Worm (Caenorhabditis elegans) whole organism, L1 larva: Measurements from ENCODE around the gene C01G10.18.

ENCODE experiments used
- C16A3.4 ChIP-seq: fragments of 150-350 bp; optimal IDR thresholded peaks from 2 replicates; lab custom pipeline; 2014; ENCODE audit warnings: missing biosample characterization, missing genetic modification characterization
- F16B12.6 ChIP-seq: fragments of 150-350 bp; optimal IDR thresholded peaks from 2 replicates; lab custom pipeline; 2014; ENCODE audit warnings: missing biosample characterization, missing genetic modification characterization
- alr-1 ChIP-seq: fragments of 200-800 bp; sonication (Bioruptor generic); optimal IDR thresholded peaks from 2 replicates; lab custom pipeline; 2018; ENCODE audit warnings: borderline replicate concordance, mild to moderate bottlenecking, missing genetic modification characterization, missing compliant biosample characterization
- blmp-1 ChIP-seq: fragments of 150-350 bp; optimal IDR thresholded peaks from 2 replicates; lab custom pipeline; 2014; ENCODE audit warnings: missing biosample characterization, missing genetic modification characterization
- ceh-8 ChIP-seq: fragments of 200-800 bp; sonication (Bioruptor generic); optimal IDR thresholded peaks from 2 replicates; lab custom pipeline; 2018; ENCODE audit warnings: mild to moderate bottlenecking, missing genetic modification characterization, moderate library complexity, missing compliant biosample characterization
- ceh-88 ChIP-seq: fragments of 200-800 bp; sonication (Bioruptor generic); IDR thresholded peaks from 2 replicates; pipeline ENCODE4 v1.3.6; 2022; ENCODE audit warnings: missing genetic modification characterization, missing compliant biosample characterization
- dpl-1 ChIP-seq, 3 experiments: fragments of 150-350 bp in 2 of 3; sonication (generic microtip) in 1 of 3; optimal IDR thresholded peaks; 2 replicates each; lab custom pipeline; 2014 to 2017; ENCODE audit warnings: missing biosample characterization in 3 of 3, missing genetic modification characterization in 3 of 3, missing genetic modification reagents in 3 of 3
- dsc-1 ChIP-seq: sonication (generic microtip); optimal IDR thresholded peaks from 2 replicates; lab custom pipeline; 2016; ENCODE audit warnings: mild to moderate bottlenecking, missing genetic modification characterization, missing compliant biosample characterization
- efl-1 ChIP-seq, 4 experiments: fragments of 150-350 bp; optimal IDR thresholded peaks in 3 of 4; peaks in 1 of 4; 1 replicate in 1 of 4; 2 replicates in 3 of 4; lab custom pipeline; 2014; ENCODE audit warnings: missing biosample characterization in 2 of 4, missing genetic modification characterization in 2 of 4, missing genetic modification reagents in 2 of 4
- ets-5 ChIP-seq: fragments of 200-800 bp; sonication (Bioruptor generic); IDR thresholded peaks from 2 replicates; pipeline ENCODE4 v1.3.6; 2022; ENCODE audit warnings: missing genetic modification characterization, missing compliant biosample characterization
- hpl-2 ChIP-seq: fragments of 150-350 bp; optimal IDR thresholded peaks from 2 replicates; lab custom pipeline; 2014; ENCODE audit warnings: missing biosample characterization, missing genetic modification reagents, missing genetic modification characterization
- irx-1 ChIP-seq: sonication (generic microtip); optimal IDR thresholded peaks from 2 replicates; lab custom pipeline; 2016; ENCODE audit warnings: missing genetic modification characterization, missing compliant biosample characterization
- lin-35 ChIP-seq, 2 experiments: fragments of 150-350 bp; optimal IDR thresholded peaks; 2 replicates each; lab custom pipeline; 2014; ENCODE audit warnings: missing biosample characterization in 2 of 2, missing genetic modification characterization in 2 of 2, missing genetic modification reagents in 2 of 2
- mdl-1 ChIP-seq, 2 experiments: fragments of 150-350 bp; optimal IDR thresholded peaks; 2 replicates each; lab custom pipeline; 2014 to 2017; ENCODE audit warnings: missing biosample characterization in 2 of 2, missing genetic modification characterization in 2 of 2, inconsistent platforms in 1 of 2
- mef-2 ChIP-seq: fragments of 150-350 bp; optimal IDR thresholded peaks from 2 replicates; lab custom pipeline; 2014; ENCODE audit warnings: missing biosample characterization, missing genetic modification characterization
- mep-1 ChIP-seq: fragments of 150-350 bp; optimal IDR thresholded peaks from 2 replicates; lab custom pipeline; 2014; ENCODE audit warnings: missing biosample characterization, missing genetic modification characterization
- nhr-11 ChIP-seq: fragments of 150-350 bp; optimal IDR thresholded peaks from 2 replicates; lab custom pipeline; 2014; ENCODE audit warnings: missing biosample characterization, missing genetic modification characterization
- nhr-237 ChIP-seq: fragments of 150-350 bp; optimal IDR thresholded peaks from 2 replicates; lab custom pipeline; 2014; ENCODE audit warnings: missing biosample characterization, missing genetic modification characterization
- nhr-71 ChIP-seq: sonication (generic microtip); optimal IDR thresholded peaks from 2 replicates; lab custom pipeline; 2016; ENCODE audit warnings: mild to moderate bottlenecking, missing genetic modification characterization, moderate library complexity, missing compliant biosample characterization
- nhr-85 ChIP-seq: sonication (generic microtip); peaks from one replicate; lab custom pipeline; 2016; ENCODE audit warnings: missing genetic modification characterization, inconsistent platforms, missing compliant biosample characterization
- snpc-4 ChIP-seq: fragments of 150-350 bp; optimal IDR thresholded peaks from 2 replicates; lab custom pipeline; 2014; ENCODE audit warnings: missing biosample characterization, missing genetic modification characterization
- sox-4 ChIP-seq: sonication (generic microtip); optimal IDR thresholded peaks from 2 replicates; lab custom pipeline; 2016; ENCODE audit warnings: missing genetic modification characterization, missing compliant biosample characterization
- sptf-1 ChIP-seq: fragments of 150-350 bp; optimal IDR thresholded peaks from 2 replicates; lab custom pipeline; 2014; ENCODE audit warnings: missing biosample characterization, missing genetic modification characterization
- tbx-2 ChIP-seq: sonication (generic microtip); optimal IDR thresholded peaks from 2 replicates; lab custom pipeline; 2016; ENCODE audit warnings: missing genetic modification characterization, missing compliant biosample characterization
- unc-62 ChIP-seq: fragments of 150-350 bp; optimal IDR thresholded peaks from 2 replicates; lab custom pipeline; 2014; ENCODE audit warnings: missing biosample characterization, missing genetic modification reagents, missing genetic modification characterization
- xbp-1 ChIP-seq: sonication (generic microtip); optimal IDR thresholded peaks from 2 replicates; lab custom pipeline; 2016; ENCODE audit warnings: missing genetic modification characterization, missing compliant biosample characterization
- zip-4 ChIP-seq: fragments of 200-800 bp; sonication (Bioruptor generic); optimal IDR thresholded peaks from 2 replicates; lab custom pipeline; 2018; ENCODE audit warnings: mild to moderate bottlenecking, missing genetic modification characterization, moderate library complexity, missing compliant biosample characterization
- ztf-11 ChIP-seq, 2 experiments: sonication (generic microtip); optimal IDR thresholded peaks; 2 replicates each; lab custom pipeline; 2016 to 2017; ENCODE audit warnings: missing genetic modification characterization in 2 of 2, missing biosample characterization in 1 of 2, missing compliant biosample characterization in 1 of 2
- ztf-4 ChIP-seq: fragments of 150-350 bp; optimal IDR thresholded peaks from 2 replicates; lab custom pipeline; 2014; ENCODE audit warnings: missing biosample characterization, missing genetic modification characterization

C01G10.18 gene

DNA sequence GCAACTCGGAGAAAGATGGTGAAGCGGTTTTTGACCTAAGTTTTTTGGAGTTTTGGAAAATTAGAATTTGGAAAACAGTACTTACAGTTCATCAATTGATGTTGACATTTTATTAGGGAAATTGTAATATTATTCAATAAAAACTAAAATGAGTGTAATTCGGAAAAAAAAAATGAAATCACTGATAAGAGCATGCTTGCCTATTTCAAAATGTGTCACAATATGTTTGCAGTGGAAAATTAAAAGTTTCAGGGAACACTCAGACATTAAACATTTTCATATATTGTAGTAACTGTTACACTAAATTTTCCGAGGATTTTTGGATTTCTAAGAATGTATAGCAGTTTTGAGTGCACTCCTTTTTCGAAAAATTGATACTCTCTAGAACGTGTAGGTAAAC, 36.1 kb downstream of the C01G10.18 start, which contains the start of the genes fbxa-82 and C25D7.5:
Gene fbxa-82 (minus strand): TSS at position 163 of the 400 bp plus-strand sequence.
Gene C25D7.5 (plus strand): TSS at position 283 of the 400 bp plus-strand sequence.
- TF ChIP-seq ceh-88 (GFP tag; lab: Robert Waterston, UW) (no peak), mdl-1 (tag; optimal IDR thresholded peaks at IDR 0.05; lab: Kevin White, UChicago) (no peak), sptf-1 (tag; lab: Kevin White, UChicago) (no peak), lin-35 (GFP tag; optimal IDR thresholded peaks at IDR 0.05; lab: Kevin White, UChicago) (no peak), ztf-11 (tag; optimal IDR thresholded peaks at IDR 0.05; lab: Kevin White, UChicago) (no peak), tbx-2 (tag; lab: Kevin White, UChicago) (no peak), unc-62 (no peak), snpc-4 (tag; lab: Kevin White, UChicago) (no peak), mep-1 (tag; lab: Kevin White, UChicago) (no peak), xbp-1 (no peak), blmp-1 (tag; lab: Kevin White, UChicago) (no peak), ets-5 (no peak), F16B12.6 (tag; lab: Kevin White, UChicago) (no peak), alr-1 (tag; lab: Kevin White, UChicago) (no peak), efl-1 (optimal IDR thresholded peaks at IDR 0.05; lab: Kevin White, UChicago) (no peak), efl-1 (GFP tag; optimal IDR thresholded peaks at IDR 0.05 in 1 of 2; lab: Kevin White, UChicago) (no peak), dpl-1 (GFP tag; optimal IDR thresholded peaks at IDR 0.05; lab: Kevin White, UChicago) (no peak), hpl-2 (GFP tag; lab: Kevin White, UChicago) (no peak), nhr-71 (tag; lab: Kevin White, UChicago) (no peak), sox-4 (tag; lab: Kevin White, UChicago) (no peak)

DNA sequence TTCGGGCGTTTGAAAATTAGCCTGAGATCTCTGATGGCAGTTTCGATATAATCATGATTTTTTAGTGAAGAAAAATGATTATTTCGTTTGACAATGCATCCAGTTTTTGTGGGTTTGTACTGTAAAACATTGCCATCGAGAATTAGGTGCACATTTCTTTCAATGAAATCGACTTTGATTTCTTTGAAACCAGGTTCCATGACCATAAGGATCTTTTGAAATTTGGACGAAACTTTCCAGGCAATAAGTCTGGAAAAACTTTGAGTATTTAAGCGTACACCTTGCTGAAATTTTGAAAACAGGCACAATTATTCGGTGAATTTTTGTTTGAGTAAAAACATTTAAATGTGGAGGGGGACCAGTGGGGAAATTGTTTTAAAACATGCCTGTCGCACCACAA, 36.8 kb downstream of the C01G10.18 start:
- TF ChIP-seq nhr-237 (tag; lab: Kevin White, UChicago) (no peak), ceh-8 (GFP tag; lab: Kevin White, UChicago) (no peak), zip-4 (GFP tag; lab: Kevin White, UChicago) (no peak)

DNA sequence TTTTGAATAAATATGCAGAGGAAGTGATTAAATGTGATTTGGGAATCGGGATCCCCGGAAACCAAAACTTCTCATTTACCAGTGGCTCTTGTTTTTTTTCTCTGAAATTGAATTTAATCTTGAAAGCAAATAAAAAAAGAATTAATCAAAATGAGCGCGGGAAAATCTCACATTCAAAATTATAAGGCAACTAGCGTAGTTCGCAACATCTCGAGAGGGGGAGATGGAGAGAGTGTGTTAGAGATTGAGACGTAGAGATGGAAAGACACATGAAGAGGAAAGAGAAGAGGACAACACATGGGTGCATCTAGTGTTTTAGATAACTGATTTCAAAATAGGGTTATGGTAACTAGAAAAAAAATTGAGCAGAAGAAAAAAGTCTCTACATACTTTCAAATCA, 40.4 kb downstream of the C01G10.18 start, which contains the start of gene sdc-3:
Gene sdc-3 (minus strand): TSS at position 101 of the 400 bp plus-strand sequence.
- TF ChIP-seq F16B12.6 (tag; lab: Kevin White, UChicago) = no peak
- TF ChIP-seq mef-2 (tag; lab: Kevin White, UChicago) = no peak
- no peak for TF ChIP-seq dsc-1 (tag; lab: Kevin White, UChicago)
- TF ChIP-seq nhr-11 (tag; lab: Kevin White, UChicago) = no peak
- no peak for TF ChIP-seq irx-1 (tag; lab: Kevin White, UChicago)
- TF ChIP-seq efl-1 (optimal IDR thresholded peaks at IDR 0.05; lab: Kevin White, UChicago) = peak; percentile 1 to 39
- TF ChIP-seq efl-1 (GFP tag; optimal IDR thresholded peaks at IDR 0.05 in 1 of 2; lab: Kevin White, UChicago) = peak in 1 of 2 experiments; percentile 29
- no peak for TF ChIP-seq C16A3.4
- TF ChIP-seq ztf-4 (tag; lab: Kevin White, UChicago) = no peak
- TF ChIP-seq nhr-237 (tag; lab: Kevin White, UChicago) = no peak
- peak; percentile 47 for TF ChIP-seq nhr-85 (tag; lab: Kevin White, UChicago)
- TF ChIP-seq dpl-1 (GFP tag; optimal IDR thresholded peaks at IDR 0.05; lab: Kevin White, UChicago) = peak in 2 of 3 experiments; percentile 14 to 46
